Worm (Caenorhabditis elegans): Measurements from ENCODE around the gene cal-2.

The cal-2 gene

ce11 chrII:8969251-8970183, 9.0 kb downstream of the cal-2 start, which contains the start of the genes szy-20 and C18E9.5 (continued):
- TF ChIP-seq nfyb-1 (GFP tag; IDR thresholded peaks at IDR 0.05) (0 out of 2 replicates have a peak, but pooled peaks have one; percentile 49), Y95B8A.8 (GFP tag; IDR thresholded peaks at IDR 0.05) (0 out of 2 replicates have a peak, but pooled peaks have one; percentile 33), C17E4.6 (GFP tag; IDR thresholded peaks at IDR 0.05) (no peak), madf-10 (tag; optimal IDR thresholded peaks at IDR 0.05) (no peak), mes-4 (tag; optimal IDR thresholded peaks at IDR 0.05) (no peak), Y79H2A.3 (GFP tag; conservative IDR thresholded peaks at IDR 0.05) (no peak), efl-1 (GFP tag; optimal IDR thresholded peaks at IDR 0.05) (peak; percentile 62), mxl-1 (tag; optimal IDR thresholded peaks at IDR 0.05) (no peak), egl-44 (GFP tag; IDR thresholded peaks at IDR 0.05) (no peak), pbrm-1 (GFP tag; IDR thresholded peaks at IDR 0.05) (0 out of 2 replicates have a peak, but pooled peaks have one; percentile 53), rpc-1 (optimal IDR thresholded peaks at IDR 0.05) (no peak), rpc-1 (tag; optimal IDR thresholded peaks at IDR 0.05) (no peak), cebp-1 (GFP tag; IDR thresholded peaks at IDR 0.05) (no peak), cebp-1 (tag; optimal IDR thresholded peaks at IDR 0.05) (peak; percentile 56), lsy-27 (tag; optimal IDR thresholded peaks at IDR 0.05; ENCODE audit: borderline replicate concordance, insufficient read depth) (no peak), sdz-38 (tag; optimal IDR thresholded peaks at IDR 0.05) (no peak), ztf-6 (GFP tag; IDR thresholded peaks at IDR 0.05) (no peak), sea-2 (GFP tag; IDR thresholded peaks at IDR 0.05) (no peak), aptf-2 (GFP tag; conservative IDR thresholded peaks at IDR 0.05) (no peak), tlf-1 (GFP tag; optimal IDR thresholded peaks at IDR 0.05) (no peak), F55B11.4 (tag; optimal IDR thresholded peaks at IDR 0.05; ENCODE audit: borderline replicate concordance, insufficient read depth) (no peak), F23B12.7 (tag; optimal IDR thresholded peaks at IDR 0.05; ENCODE audit: insufficient read depth) (no peak), Y53F4B.3 (GFP tag; IDR thresholded peaks at IDR 0.05) (no peak), hmg-1.2 (GFP tag; IDR thresholded peaks at IDR 0.05) (peak; percentile 47), snpc-1.1 (tag; optimal IDR thresholded peaks at IDR 0.05; ENCODE audit: insufficient read depth) (peak; percentile 26), dpff-1 (tag; optimal IDR thresholded peaks at IDR 0.05) (no peak), ceh-58 (GFP tag; IDR thresholded peaks at IDR 0.05) (no peak), K11D2.4 (GFP tag; IDR thresholded peaks at IDR 0.05) (peak; percentile 64; the same call in 1 of the 2 replicates), hrde-1 (tag; optimal IDR thresholded peaks at IDR 0.05; ENCODE audit: borderline replicate concordance) (no peak), Y53G8AR.9 (GFP tag; conservative IDR thresholded peaks at IDR 0.05) (no peak), cebp-2 (GFP tag; IDR thresholded peaks at IDR 0.05) (no peak), ceh-79 (tag; optimal IDR thresholded peaks at IDR 0.05) (no peak), madf-8 (GFP tag; conservative IDR thresholded peaks at IDR 0.05) (peak; percentile 88), die-1 (tag; optimal IDR thresholded peaks at IDR 0.05) (no peak), C06A6.2 (GFP tag; conservative IDR thresholded peaks at IDR 0.05) (no peak), athp-1 (tag; optimal IDR thresholded peaks at IDR 0.05) (peak; percentile 41), tbp1 (GFP tag; optimal IDR thresholded peaks at IDR 0.05) (peak; percentile 10), attf-3 (GFP tag; conservative IDR thresholded peaks at IDR 0.05) (peak; percentile 75), B0336.3 (GFP tag; IDR thresholded peaks at IDR 0.05) (0 out of 2 replicates have a peak, but pooled peaks have one; percentile 38), unc-130 (GFP tag; optimal IDR thresholded peaks at IDR 0.05) (peak; percentile 15), ZK185.1 (tag; optimal IDR thresholded peaks at IDR 0.05; ENCODE audit: poor library complexity, severe bottlenecking) (peak; percentile 44), F57C9.4 (tag; optimal IDR thresholded peaks at IDR 0.05) (no peak), Y56A3A.18 (GFP tag; IDR thresholded peaks at IDR 0.05) (no peak), F22D6.2 (tag; optimal IDR thresholded peaks at IDR 0.05) (no peak), ekl-4 (GFP tag; IDR thresholded peaks at IDR 0.05) (no peak), K12H6.12 (tag; optimal IDR thresholded peaks at IDR 0.05) (peak; percentile 47), akir-1 (GFP tag; optimal IDR thresholded peaks at IDR 0.05) (no peak)

Data from whole organism, young adult.